Fruit fly (Drosophila melanogaster) whole organism, prepupa: ENCODE measurements around the gene Rab21.

ENCODE experiments used
- CG10631 ChIP-seq: fragments of 200-800 bp; sonication (Bioruptor generic); optimal IDR thresholded peaks from 2 replicates; lab custom pipeline; 2016; ENCODE audit warnings: missing biosample characterization, missing genetic modification characterization
- CG10669 ChIP-seq: fragments of 200-800 bp; sonication (Bioruptor generic); optimal IDR thresholded peaks from 3 replicates; lab custom pipeline; 2018; ENCODE audit warnings: missing biosample characterization, mild to moderate bottlenecking, missing genetic modification characterization, moderate library complexity
- CG11902 ChIP-seq: fragments of 200-800 bp; sonication (Bioruptor generic); optimal IDR thresholded peaks from 3 replicates; lab custom pipeline; 2016; ENCODE audit warnings: missing biosample characterization, missing genetic modification characterization
- CG15336 ChIP-seq: fragments of 200-800 bp; sonication (Bioruptor generic); IDR thresholded peaks from 2 replicates; pipeline ENCODE4 v1.3.6; 2022; ENCODE audit warnings: missing biosample characterization, missing genetic modification characterization
- CG1621 ChIP-seq: fragments of 200-800 bp; sonication (Bioruptor generic); optimal IDR thresholded peaks from 3 replicates; lab custom pipeline; 2018; ENCODE audit warnings: missing biosample characterization, mild to moderate bottlenecking, missing genetic modification characterization
- CG31627 ChIP-seq: fragments of 200-800 bp; sonication (Bioruptor generic); optimal IDR thresholded peaks from 3 replicates; lab custom pipeline; 2016; ENCODE audit warnings: missing biosample characterization, missing genetic modification characterization
- CG32006 ChIP-seq: fragments of 200-800 bp; sonication (Bioruptor generic); optimal IDR thresholded peaks from 3 replicates; lab custom pipeline; 2017; ENCODE audit warnings: missing biosample characterization, mild to moderate bottlenecking, missing genetic modification characterization
- CG34406 ChIP-seq: fragments of 200-800 bp; sonication (Bioruptor generic); optimal IDR thresholded peaks from 3 replicates; lab custom pipeline; 2016; ENCODE audit warnings: missing biosample characterization, missing genetic modification characterization
- CG3919 ChIP-seq: fragments of 200-800 bp; sonication (Bioruptor generic); optimal IDR thresholded peaks from 3 replicates; lab custom pipeline; 2016; ENCODE audit warnings: missing biosample characterization, missing genetic modification characterization
- CG7368 ChIP-seq: fragments of 200-800 bp; sonication (Bioruptor generic); optimal IDR thresholded peaks from 3 replicates; lab custom pipeline; 2016; ENCODE audit warnings: missing biosample characterization, missing genetic modification characterization
- CG8119 ChIP-seq: fragments of 200-800 bp; sonication (Bioruptor generic); IDR thresholded peaks from 3 replicates; pipeline ENCODE4 v1.3.6; 2022; ENCODE audit warnings: missing biosample characterization, missing genetic modification characterization
- CG8632 ChIP-seq: fragments of 200-800 bp; sonication (Bioruptor generic); optimal IDR thresholded peaks from 3 replicates; lab custom pipeline; 2016; ENCODE audit warnings: missing biosample characterization, missing genetic modification characterization
- CG9139 ChIP-seq: fragments of 200-800 bp; sonication (Bioruptor generic); optimal IDR thresholded peaks from 3 replicates; lab custom pipeline; 2017; ENCODE audit warnings: missing biosample characterization, mild to moderate bottlenecking, missing genetic modification characterization
- Eip75B ChIP-seq: fragments of 200-800 bp; sonication (Bioruptor generic); optimal IDR thresholded peaks from 3 replicates; lab custom pipeline; 2016; ENCODE audit warnings: missing biosample characterization, missing genetic modification characterization
- Eip78C ChIP-seq: fragments of 200-800 bp; sonication (Bioruptor generic); peaks from one replicate; lab custom pipeline; 2016; ENCODE audit warnings: missing biosample characterization, missing genetic modification characterization
- Eip93F ChIP-seq: fragments of 200-800 bp; sonication (Bioruptor generic); optimal IDR thresholded peaks from 2 replicates; lab custom pipeline; 2016; ENCODE audit warnings: missing biosample characterization, mild to moderate bottlenecking, missing genetic modification characterization
- Ets96B ChIP-seq: fragments of 200-800 bp; optimal IDR thresholded peaks from 2 replicates; lab custom pipeline; 2019; ENCODE audit warnings: missing biosample characterization, mild to moderate bottlenecking, missing genetic modification characterization, moderate library complexity
- Hr38 ChIP-seq: sonication (Bioruptor generic); optimal IDR thresholded peaks from 2 replicates; lab custom pipeline; 2016; ENCODE audit warnings: missing biosample characterization, missing genetic modification characterization
- Hr39 ChIP-seq: fragments of 200-800 bp; sonication (Bioruptor generic); optimal IDR thresholded peaks from 2 replicates; lab custom pipeline; 2016; ENCODE audit warnings: missing biosample characterization, missing genetic modification characterization
- Hr4 ChIP-seq: fragments of 200-800 bp; sonication (Bioruptor generic); optimal IDR thresholded peaks from 3 replicates; lab custom pipeline; 2016; ENCODE audit warnings: missing biosample characterization, missing genetic modification characterization
- Lpt ChIP-seq: fragments of 200-800 bp; sonication (Bioruptor generic); optimal IDR thresholded peaks from 3 replicates; lab custom pipeline; 2016; ENCODE audit warnings: missing biosample characterization, missing genetic modification characterization
- Met ChIP-seq: fragments of 200-800 bp; sonication (Bioruptor generic); optimal IDR thresholded peaks from 3 replicates; lab custom pipeline; 2016; ENCODE audit warnings: missing biosample characterization, missing genetic modification characterization
- OdsH ChIP-seq: fragments of 200-800 bp; sonication (Bioruptor generic); optimal IDR thresholded peaks from 3 replicates; lab custom pipeline; 2016; ENCODE audit warnings: missing biosample characterization, missing genetic modification characterization
- Sox102F ChIP-seq: fragments of 200-800 bp; sonication (Bioruptor generic); optimal IDR thresholded peaks from 2 replicates; lab custom pipeline; 2016; ENCODE audit warnings: missing biosample characterization, mild to moderate bottlenecking, missing genetic modification characterization
- Sox14 ChIP-seq: fragments of 200-800 bp; sonication (Bioruptor generic); optimal IDR thresholded peaks from 3 replicates; lab custom pipeline; 2016; ENCODE audit warnings: missing biosample characterization, missing genetic modification characterization
- Sox15 ChIP-seq: fragments of 200-800 bp; sonication (Bioruptor generic); optimal IDR thresholded peaks from 3 replicates; lab custom pipeline; 2016; ENCODE audit warnings: missing biosample characterization, missing genetic modification characterization
- acj6 ChIP-seq: fragments of 200-800 bp; sonication (Bioruptor generic); optimal IDR thresholded peaks from 3 replicates; lab custom pipeline; 2016; ENCODE audit warnings: missing biosample characterization, missing genetic modification characterization
- dsx ChIP-seq: fragments of 200-800 bp; optimal IDR thresholded peaks from 3 replicates; lab custom pipeline; 2019; ENCODE audit warnings: missing biosample characterization, mild to moderate bottlenecking, missing genetic modification characterization, moderate library complexity; ENCODE audit not compliant: poor library complexity, severe bottlenecking
- fkh ChIP-seq: fragments of 200-800 bp; sonication (Bioruptor generic); optimal IDR thresholded peaks from 3 replicates; lab custom pipeline; 2017; ENCODE audit warnings: missing biosample characterization, mild to moderate bottlenecking, missing genetic modification characterization, moderate library complexity
- net ChIP-seq: fragments of 200-800 bp; sonication (Bioruptor generic); optimal IDR thresholded peaks from 3 replicates; lab custom pipeline; 2016; ENCODE audit warnings: missing biosample characterization, missing genetic modification characterization
- pdm3 ChIP-seq: fragments of 200-800 bp; sonication (Bioruptor generic); optimal IDR thresholded peaks from 3 replicates; lab custom pipeline; 2016; ENCODE audit warnings: missing biosample characterization, missing genetic modification characterization
- spab ChIP-seq: fragments of 200-800 bp; sonication (Bioruptor generic); optimal IDR thresholded peaks from 2 replicates; lab custom pipeline; 2017; ENCODE audit warnings: missing biosample characterization, mild to moderate bottlenecking, missing genetic modification characterization, missing genetic modification reagents
- ss ChIP-seq, 2 experiments: fragments of 200-800 bp; sonication (Bioruptor generic); optimal IDR thresholded peaks; 2 replicates in 1 of 2; 3 replicates in 1 of 2; lab custom pipeline; 2017 to 2018; ENCODE audit warnings: mild to moderate bottlenecking in 2 of 2, missing biosample characterization in 2 of 2, missing genetic modification characterization in 2 of 2, moderate library complexity in 1 of 2
- svp ChIP-seq: fragments of 200-800 bp; sonication (Bioruptor generic); peaks from one replicate; lab custom pipeline; 2016; ENCODE audit warnings: missing biosample characterization, missing genetic modification characterization

The Rab21 gene

dm6 chrX:23011859-23012258, 1.4 kb downstream of the Rab21 start:
- peak; percentile 79 for TF ChIP-seq svp (GFP tag; lab: Kevin White, UChicago)
- TF ChIP-seq Ets96B (tag; lab: Kevin White, UChicago), result no peak
- no peak for TF ChIP-seq CG8632 (GFP tag; lab: Kevin White, UChicago)

- TF ChIP-seq Lpt (no peak), Eip75B (GFP tag; lab: Kevin White, UChicago) (no peak), Sox15 (GFP tag; lab: Kevin White, UChicago) (no peak), CG8119 (GFP tag; lab: Robert Waterston, UW) (no peak), CG15336 (GFP tag; lab: Robert Waterston, UW) (no peak), CG7368 (GFP tag; lab: Kevin White, UChicago) (no peak), CG3919 (GFP tag; lab: Kevin White, UChicago) (no peak), net (GFP tag; lab: Kevin White, UChicago) (no peak), Met (GFP tag; lab: Kevin White, UChicago) (no peak), ss (GFP tag; optimal IDR thresholded peaks at IDR 0.05; lab: Kevin White, UChicago) (no peak), pdm3 (GFP tag; lab: Kevin White, UChicago) (no peak), svp (GFP tag; lab: Kevin White, UChicago) (no peak)
These were observed 2.0 kb downstream of the Rab21 start, which contains the start of gene FucTC for dm6 chrX:23011203-23011602. Gene FucTC (minus strand): TSS chrX:23011303.

- TF ChIP-seq Hr39, result peak; percentile 38
- TF ChIP-seq CG8632 (GFP tag; lab: Kevin White, UChicago), result no peak
- peak; percentile 62 for TF ChIP-seq svp (GFP tag; lab: Kevin White, UChicago)
- peak; percentile 46 for TF ChIP-seq Eip78C (GFP tag; lab: Kevin White, UChicago)
- TF ChIP-seq Sox14 (GFP tag; lab: Kevin White, UChicago), result no peak
- no peak for TF ChIP-seq CG34406 (GFP tag; lab: Kevin White, UChicago)
- TF ChIP-seq spab (GFP tag; lab: Kevin White, UChicago), result no peak
- TF ChIP-seq CG7368 (GFP tag; lab: Kevin White, UChicago), result no peak
- TF ChIP-seq dsx, result no peak
- TF ChIP-seq CG9139, result no peak
- no peak for TF ChIP-seq CG15336 (GFP tag; lab: Robert Waterston, UW)
- TF ChIP-seq CG31627, result peak; percentile 16
- TF ChIP-seq, all 60 proteins: peak for 4
These were observed 2.6 kb downstream of the Rab21 start for dm6 chrX:23010651-23011050.

- TF ChIP-seq Eip93F (GFP tag; lab: Kevin White, UChicago), result no peak
- peak; percentile 25 for TF ChIP-seq CG32006 (GFP tag; lab: Kevin White, UChicago)
- no peak for TF ChIP-seq Hr38 (GFP tag; lab: Kevin White, UChicago)
- no peak for TF ChIP-seq acj6
- TF ChIP-seq CG1621 (tag; lab: Kevin White, UChicago), result no peak
- no peak for TF ChIP-seq fkh (GFP tag; lab: Kevin White, UChicago)
- no peak for TF ChIP-seq Met (GFP tag; lab: Kevin White, UChicago)
- TF ChIP-seq CG10669 (GFP tag; lab: Kevin White, UChicago), result no peak
- peak; percentile 11 for TF ChIP-seq Sox102F (GFP tag; lab: Kevin White, UChicago)
- TF ChIP-seq svp (GFP tag; lab: Kevin White, UChicago), result no peak
- TF ChIP-seq CG11902 (GFP tag; lab: Kevin White, UChicago), result no peak
- TF ChIP-seq OdsH (GFP tag; lab: Kevin White, UChicago), result peak; percentile 21
- TF ChIP-seq CG15336 (GFP tag; lab: Robert Waterston, UW), result 0 out of 2 replicates have a peak, but pooled peaks have one; percentile 10
- no peak for TF ChIP-seq Lpt
- peak; percentile 20 for TF ChIP-seq Hr4 (GFP tag; lab: Kevin White, UChicago)
- TF ChIP-seq CG3919 (GFP tag; lab: Kevin White, UChicago), result no peak
- TF ChIP-seq CG10631 (GFP tag; lab: Kevin White, UChicago), result peak; percentile 2
These were observed 5.8 kb downstream of the Rab21 start for dm6 chrX:23007399-23007798.

- TF ChIP-seq Eip78C (GFP tag; lab: Kevin White, UChicago) (peak; percentile 39), ss (GFP tag; optimal IDR thresholded peaks at IDR 0.05; lab: Kevin White, UChicago) (no peak)
These were observed 6.3 kb downstream of the Rab21 start for dm6 chrX:23006925-23007324.
